Worm (Caenorhabditis elegans) whole organism, midembryonic: Measurements from ENCODE around the gene C23G10.2.

Experiments used
- T22C8.4 ChIP-seq: fragments of 200-800 bp; sonication (Bioruptor generic); IDR thresholded peaks from 2 replicates; pipeline ENCODE4 v1.3.6; 2022; ENCODE audit warnings: missing genetic modification characterization, missing compliant biosample characterization
- cog-1 ChIP-seq: sonication (generic microtip); optimal IDR thresholded peaks from 2 replicates; lab custom pipeline; 2016; ENCODE audit warnings: missing genetic modification characterization, missing compliant biosample characterization
- flt-1 ChIP-seq: fragments of 200-800 bp; sonication (Bioruptor generic); IDR thresholded peaks from 2 replicates; pipeline ENCODE4 v1.3.6; 2022; ENCODE audit warnings: missing genetic modification characterization, missing compliant biosample characterization
- klf-2 ChIP-seq: fragments of 200-800 bp; sonication (Bioruptor generic); conservative IDR thresholded peaks from 2 replicates; pipeline ENCODE4 v1.3.6; 2022; ENCODE audit warnings: missing genetic modification reagents, missing genetic modification characterization, missing compliant biosample characterization
- med-1 ChIP-seq: sonication (generic microtip); optimal IDR thresholded peaks from 2 replicates; lab custom pipeline; 2017; ENCODE audit warnings: missing genetic modification characterization, mild to moderate bottlenecking, missing compliant biosample characterization, antibody characterized with exemption, missing genetic modification reagents; ENCODE audit not compliant: insufficient read depth
- ref-1 ChIP-seq: fragments of 200-800 bp; sonication (Bioruptor generic); conservative IDR thresholded peaks from 2 replicates; pipeline ENCODE4 v1.3.6; 2022; ENCODE audit warnings: missing genetic modification reagents, missing genetic modification characterization, missing compliant biosample characterization
- tab-1 ChIP-seq: fragments of 200-800 bp; sonication (Bioruptor generic); IDR thresholded peaks from 2 replicates; pipeline ENCODE4 v1.3.6; 2022; ENCODE audit warnings: missing genetic modification characterization, missing compliant biosample characterization
- ztf-23 ChIP-seq: fragments of 200-800 bp; sonication (Bioruptor generic); IDR thresholded peaks from 2 replicates; pipeline ENCODE4 v1.3.6; 2022; ENCODE audit warnings: missing genetic modification reagents, missing genetic modification characterization, missing compliant biosample characterization
- ztf-29 ChIP-seq: fragments of 200-800 bp; sonication (Bioruptor generic); IDR thresholded peaks from 2 replicates; pipeline ENCODE4 v1.3.6; 2022; ENCODE audit warnings: missing genetic modification reagents, missing genetic modification characterization, missing compliant biosample characterization

Gene C23G10.2

ce11 chrIII:6207881-6208280 is at the start of gene C23G10.2:
Gene C23G10.2, plus strand, starts transcription at chrIII:6208064.
- TF ChIP-seq flt-1 (GFP tag; lab: Robert Waterston, UW) (no peak), ref-1 (GFP tag; lab: Robert Waterston, UW) (no peak), cog-1 (tag; lab: Kevin White, UChicago) (no peak), ztf-23 (GFP tag; lab: Robert Waterston, UW) (no peak), med-1 (GFP tag; lab: Kevin White, UChicago) (no peak), klf-2 (no peak), tab-1 (no peak), T22C8.4 (no peak), ztf-29 (GFP tag; lab: Robert Waterston, UW) (no peak)

DNA sequence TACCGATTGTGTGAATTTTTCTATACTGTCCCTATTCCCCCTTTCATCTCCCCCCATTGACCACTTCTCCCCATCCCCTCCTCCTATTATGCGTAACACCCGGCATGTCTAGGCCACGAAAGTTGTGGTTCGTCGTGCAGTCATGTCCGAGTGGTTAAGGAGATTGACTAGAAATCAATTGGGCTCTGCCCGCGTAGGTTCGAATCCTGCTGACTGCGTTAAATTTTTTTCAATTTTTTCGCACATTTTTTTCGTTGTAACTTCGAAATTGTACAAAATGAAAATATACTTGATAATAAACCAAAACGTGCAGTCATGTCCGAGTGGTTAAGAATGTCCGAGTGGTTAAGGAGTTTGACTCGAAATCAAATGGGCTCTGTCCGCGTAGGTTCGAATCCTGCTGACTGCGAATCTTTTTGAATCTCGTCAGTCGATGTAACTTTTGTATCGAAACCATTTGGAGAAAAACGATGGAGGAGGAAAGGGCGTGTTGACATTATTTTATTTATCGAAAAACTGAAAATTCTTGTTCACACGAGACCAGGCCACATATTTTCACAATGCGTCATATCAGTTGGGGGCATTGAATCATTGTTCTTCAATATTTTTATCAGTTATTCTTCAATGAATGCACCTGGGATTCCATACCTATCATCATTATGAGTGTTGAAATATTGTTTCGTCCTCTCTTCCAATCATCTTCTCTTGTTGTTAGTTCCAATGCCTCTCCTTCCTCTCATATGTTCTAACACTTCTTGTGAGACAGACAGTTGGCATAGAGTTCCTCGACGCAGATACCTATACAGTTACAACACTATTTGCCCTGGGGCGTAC is 49.0 kb upstream of the C23G10.2 start, which contains the start of gene nfm-1:
TSS of gene nfm-1 (plus strand) at position 812 of the 834 bp plus-strand sequence.
- TF ChIP-seq T22C8.4 (peak; percentile 90), flt-1 (GFP tag; lab: Robert Waterston, UW) (peak; percentile 96), cog-1 (tag; lab: Kevin White, UChicago) (peak; percentile 89), klf-2 (peak; percentile 88), ztf-23 (GFP tag; lab: Robert Waterston, UW) (peak; percentile 95), med-1 (GFP tag; lab: Kevin White, UChicago) (peak; percentile 60), ref-1 (GFP tag; lab: Robert Waterston, UW) (peak; percentile 89), ztf-29 (GFP tag; lab: Robert Waterston, UW) (peak; percentile 95), tab-1 (peak; percentile 93)

ce11 chrIII:6163381-6163780 is 44.5 kb upstream of the C23G10.2 start:
- no peak for TF ChIP-seq cog-1 (tag; lab: Kevin White, UChicago)
- no peak for TF ChIP-seq tab-1
- TF ChIP-seq med-1 (GFP tag; lab: Kevin White, UChicago), result no peak
- TF ChIP-seq ztf-23 (GFP tag; lab: Robert Waterston, UW), result no peak
- TF ChIP-seq ztf-29 (GFP tag; lab: Robert Waterston, UW), result no peak
- TF ChIP-seq flt-1 (GFP tag; lab: Robert Waterston, UW), result no peak
- TF ChIP-seq ref-1 (GFP tag; lab: Robert Waterston, UW), result no peak
- no peak for TF ChIP-seq klf-2
- TF ChIP-seq T22C8.4, result no peak

ce11 chrIII:6164253-6164971 is 43.5 kb upstream of the C23G10.2 start, which contains the start of gene F42A10.9:
Gene F42A10.9, plus strand, starts transcription at chrIII:6164573.
- TF ChIP-seq klf-2 (no peak), T22C8.4 (0 out of 2 replicates have a peak, but pooled peaks have one; percentile 16)

- TF ChIP-seq T22C8.4 (no peak), ztf-29 (GFP tag; lab: Robert Waterston, UW) (no peak), flt-1 (GFP tag; lab: Robert Waterston, UW) (no peak), ztf-23 (GFP tag; lab: Robert Waterston, UW) (no peak), ref-1 (GFP tag; lab: Robert Waterston, UW) (no peak), klf-2 (no peak), med-1 (GFP tag; lab: Kevin White, UChicago) (no peak), cog-1 (tag; lab: Kevin White, UChicago) (no peak), tab-1 (no peak)
These were observed 42.6 kb upstream of the C23G10.2 start for ce11 chrIII:6165240-6165639.

DNA sequence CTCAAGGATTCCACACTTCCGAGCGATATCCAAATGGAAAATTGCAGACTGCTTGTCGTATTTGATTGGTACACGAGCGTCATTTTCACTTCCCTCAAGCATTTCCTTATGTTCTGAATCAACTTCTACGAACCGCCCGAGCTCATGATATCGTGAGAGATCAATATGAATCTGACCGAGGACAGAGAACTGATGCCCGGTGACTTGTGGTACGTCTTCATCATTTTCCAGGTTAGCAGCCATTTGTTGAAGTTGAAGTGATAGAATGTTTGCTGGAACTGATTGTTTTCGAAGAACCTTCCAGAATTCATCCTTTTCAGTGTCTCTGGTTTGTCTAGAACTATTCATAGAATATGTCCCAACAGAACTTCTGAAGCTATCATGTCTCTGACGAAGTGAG is 41.2 kb upstream of the C23G10.2 start:
- TF ChIP-seq klf-2 (no peak), T22C8.4 (no peak), ztf-23 (GFP tag; lab: Robert Waterston, UW) (no peak), ztf-29 (GFP tag; lab: Robert Waterston, UW) (no peak), ref-1 (GFP tag; lab: Robert Waterston, UW) (no peak), tab-1 (no peak), flt-1 (GFP tag; lab: Robert Waterston, UW) (no peak), med-1 (GFP tag; lab: Kevin White, UChicago) (no peak), cog-1 (tag; lab: Kevin White, UChicago) (no peak)

ce11 chrIII:6168497-6169227 is 39.2 kb upstream of the C23G10.2 start, which contains the start of gene efk-1:
Gene efk-1, minus strand, starts transcription at chrIII:6168547.
- TF ChIP-seq ref-1 (GFP tag; lab: Robert Waterston, UW), result no peak
- TF ChIP-seq T22C8.4, result no peak
- TF ChIP-seq cog-1 (tag; lab: Kevin White, UChicago), result no peak
- no peak for TF ChIP-seq ztf-29 (GFP tag; lab: Robert Waterston, UW)
- no peak for TF ChIP-seq ztf-23 (GFP tag; lab: Robert Waterston, UW)
- TF ChIP-seq flt-1 (GFP tag; lab: Robert Waterston, UW), result no peak
- TF ChIP-seq klf-2, result no peak
- TF ChIP-seq tab-1, result no peak
- TF ChIP-seq med-1 (GFP tag; lab: Kevin White, UChicago), result no peak

- no peak for TF ChIP-seq ref-1 (GFP tag; lab: Robert Waterston, UW)
These were observed 37.8 kb upstream of the C23G10.2 start for ce11 chrIII:6170038-6170437.
